Fruit fly (Drosophila melanogaster) whole organism, adult: ENCODE data around the gene TfIIEalpha.

Experiments
- CG11617 ChIP-seq: fragments of 200-800 bp; sonication (Bioruptor generic); optimal IDR thresholded peaks from 2 replicates; lab custom pipeline; 2017; ENCODE audit warnings: mild to moderate bottlenecking, missing biosample characterization, missing genetic modification reagents, missing genetic modification characterization
- CG12768 ChIP-seq: fragments of 200-800 bp; sonication (Bioruptor generic); optimal IDR thresholded peaks from 2 replicates; lab custom pipeline; 2017; ENCODE audit warnings: missing biosample characterization, missing genetic modification characterization, mild to moderate bottlenecking, moderate library complexity, missing genetic modification reagents
- CG14711 ChIP-seq: fragments of 200-800 bp; sonication (Bioruptor generic); optimal IDR thresholded peaks from 2 replicates; lab custom pipeline; 2018; ENCODE audit warnings: missing biosample characterization, mild to moderate bottlenecking, missing genetic modification characterization, moderate library complexity
- CG1620 ChIP-seq: fragments of 200-800 bp; sonication (Bioruptor generic); optimal IDR thresholded peaks from 2 replicates; lab custom pipeline; 2016; ENCODE audit warnings: missing biosample characterization, missing genetic modification characterization
- CG33017 ChIP-seq: fragments of 200-800 bp; sonication (Bioruptor generic); optimal IDR thresholded peaks from 2 replicates; lab custom pipeline; 2018; ENCODE audit warnings: missing biosample characterization, mild to moderate bottlenecking, missing genetic modification characterization, moderate library complexity
- CG5204 ChIP-seq: fragments of 200-800 bp; sonication (Bioruptor generic); optimal IDR thresholded peaks from 2 replicates; lab custom pipeline; 2016; ENCODE audit warnings: missing biosample characterization, missing genetic modification characterization
- CG7045 ChIP-seq: fragments of 200-800 bp; sonication (Bioruptor generic); optimal IDR thresholded peaks from 2 replicates; lab custom pipeline; 2017; ENCODE audit warnings: missing biosample characterization, mild to moderate bottlenecking, missing genetic modification characterization
- CG7101 ChIP-seq: fragments of 200-800 bp; sonication (Bioruptor generic); optimal IDR thresholded peaks from 2 replicates; lab custom pipeline; 2018; ENCODE audit warnings: missing biosample characterization, mild to moderate bottlenecking, missing genetic modification characterization, moderate library complexity
- Clk ChIP-seq: fragments of 200-800 bp; sonication (Bioruptor generic); optimal IDR thresholded peaks from 2 replicates; lab custom pipeline; 2017; ENCODE audit warnings: missing biosample characterization, missing genetic modification characterization
- Crg-1 ChIP-seq: fragments of 200-800 bp; sonication (Bioruptor generic); optimal IDR thresholded peaks from 2 replicates; lab custom pipeline; 2016; ENCODE audit warnings: missing biosample characterization, missing genetic modification characterization
- Hr96 ChIP-seq: fragments of 200-800 bp; sonication (Bioruptor generic); optimal IDR thresholded peaks from 2 replicates; lab custom pipeline; 2016; ENCODE audit warnings: missing biosample characterization, missing genetic modification characterization
- Mnt ChIP-seq: fragments of 200-800 bp; sonication (Bioruptor generic); optimal IDR thresholded peaks from 2 replicates; lab custom pipeline; 2016; ENCODE audit warnings: missing biosample characterization, mild to moderate bottlenecking, missing genetic modification characterization
- bab1 ChIP-seq: fragments of 200-800 bp; sonication (Bioruptor generic); optimal IDR thresholded peaks from 3 replicates; lab custom pipeline; 2019; ENCODE audit warnings: missing biosample characterization, mild to moderate bottlenecking, missing genetic modification characterization, moderate library complexity
- cic ChIP-seq: fragments of 200-800 bp; sonication (Bioruptor generic); optimal IDR thresholded peaks from 2 replicates; lab custom pipeline; 2017; ENCODE audit warnings: missing biosample characterization, mild to moderate bottlenecking, missing genetic modification characterization, moderate library complexity
- cnc ChIP-seq, 2 experiments: fragments of >200 bp; optimal IDR thresholded peaks; 2 replicates each; lab custom pipeline; 2017
- kay ChIP-seq: fragments of 200-800 bp; sonication (Bioruptor generic); peaks from one replicate; lab custom pipeline; 2016; ENCODE audit warnings: missing biosample characterization, missing genetic modification characterization, borderline replicate concordance
- ovo ChIP-seq: fragments of 200-800 bp; sonication (Bioruptor generic); optimal IDR thresholded peaks from 2 replicates; lab custom pipeline; 2016; ENCODE audit warnings: missing biosample characterization, missing genetic modification characterization
- pad ChIP-seq: fragments of 200-800 bp; sonication (Bioruptor generic); optimal IDR thresholded peaks from 3 replicates; lab custom pipeline; 2017; ENCODE audit warnings: missing biosample characterization, missing genetic modification characterization, mild to moderate bottlenecking, moderate library complexity, missing genetic modification reagents
- tj ChIP-seq: fragments of 200-800 bp; sonication (Bioruptor generic); optimal IDR thresholded peaks from 3 replicates; lab custom pipeline; 2017; ENCODE audit warnings: missing biosample characterization, mild to moderate bottlenecking, missing genetic modification characterization, moderate library complexity
- toe ChIP-seq: fragments of 200-800 bp; sonication (Bioruptor generic); optimal IDR thresholded peaks from 2 replicates; lab custom pipeline; 2016; ENCODE audit warnings: missing biosample characterization, missing genetic modification characterization

TfIIEalpha gene

DNA sequence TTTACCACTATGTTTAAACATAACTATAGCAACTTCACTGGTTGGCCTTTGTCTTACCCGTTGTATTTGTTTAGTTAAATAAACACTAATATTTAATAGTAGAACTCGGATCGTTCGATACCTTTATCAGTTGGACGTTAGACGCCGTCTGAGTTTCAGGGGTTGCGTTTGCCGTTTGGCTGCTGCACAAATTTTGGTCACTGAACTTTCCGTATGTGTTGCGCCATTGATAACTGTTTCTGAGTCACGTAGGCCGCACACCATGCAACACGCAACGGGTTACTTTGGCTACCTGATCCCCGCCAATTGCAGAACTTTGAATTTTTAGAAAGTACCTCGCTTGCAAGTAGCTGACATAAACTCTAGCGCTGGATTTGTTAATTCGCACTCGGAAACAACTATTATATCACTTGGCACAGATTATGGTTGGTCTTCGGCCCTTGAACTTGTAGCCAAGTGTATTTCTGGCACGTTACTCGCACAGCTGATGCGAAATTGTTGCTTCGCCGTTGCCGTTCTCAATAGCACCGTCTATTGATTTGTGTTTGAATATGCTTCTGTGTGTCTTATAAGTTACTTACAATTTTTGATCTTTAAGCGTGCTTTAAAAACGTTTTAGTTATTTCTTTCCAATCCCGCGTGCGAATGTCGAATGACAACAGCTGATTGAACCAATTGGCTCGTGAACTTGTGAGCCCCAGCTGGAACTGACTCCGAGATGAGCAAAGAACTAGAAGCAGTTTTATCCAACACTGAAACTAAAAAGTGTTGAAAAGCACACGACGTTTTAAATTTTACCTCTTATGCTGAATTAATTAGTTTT, 14.7 kb downstream of the TfIIEalpha start, which contains the start of gene Dph1:
TSS of gene Dph1 (minus strand) at position 670 of the 823 bp plus-strand sequence.
- TF ChIP-seq kay (peak; percentile 57), CG12768 (GFP tag; lab: Kevin White, UChicago) (peak; percentile 54), cic (GFP tag; lab: Kevin White, UChicago) (peak; percentile 70), cnc (optimal IDR thresholded peaks at IDR 0.05; lab: Kevin White, UChicago) (no peak), pad (GFP tag; lab: Kevin White, UChicago) (peak; percentile 62), Mnt (GFP tag; lab: Kevin White, UChicago) (peak; percentile 95), CG33017 (tag; lab: Kevin White, UChicago) (peak; percentile 11), CG14711 (tag; lab: Kevin White, UChicago) (peak; percentile 40), Hr96 (GFP tag; lab: Kevin White, UChicago) (peak; percentile 71), CG1620 (GFP tag; lab: Kevin White, UChicago) (peak; percentile 64), bab1 (GFP tag; lab: Kevin White, UChicago) (peak; percentile 79), CG5204 (GFP tag; lab: Kevin White, UChicago) (no peak), CG7101 (peak; percentile 63), tj (GFP tag; lab: Kevin White, UChicago) (peak; percentile 53), Crg-1 (peak; percentile 88), ovo (GFP tag; lab: Kevin White, UChicago) (peak; percentile 8), CG7045 (GFP tag; lab: Kevin White, UChicago) (peak; percentile 79), toe (GFP tag; lab: Kevin White, UChicago) (no peak), CG11617 (GFP tag; lab: Kevin White, UChicago) (peak; percentile 76), Clk (GFP tag; lab: Kevin White, UChicago) (peak; percentile 44)

- TF ChIP-seq cnc (optimal IDR thresholded peaks at IDR 0.05; lab: Kevin White, UChicago), result no peak
- TF ChIP-seq CG7045 (GFP tag; lab: Kevin White, UChicago), result no peak
Measured at dm6 chr3L:11699163-11699562, 17.3 kb downstream of the TfIIEalpha start, which contains the start of gene Dnai2. Dnai2 (minus strand) TSS chr3L:11699263.

DNA sequence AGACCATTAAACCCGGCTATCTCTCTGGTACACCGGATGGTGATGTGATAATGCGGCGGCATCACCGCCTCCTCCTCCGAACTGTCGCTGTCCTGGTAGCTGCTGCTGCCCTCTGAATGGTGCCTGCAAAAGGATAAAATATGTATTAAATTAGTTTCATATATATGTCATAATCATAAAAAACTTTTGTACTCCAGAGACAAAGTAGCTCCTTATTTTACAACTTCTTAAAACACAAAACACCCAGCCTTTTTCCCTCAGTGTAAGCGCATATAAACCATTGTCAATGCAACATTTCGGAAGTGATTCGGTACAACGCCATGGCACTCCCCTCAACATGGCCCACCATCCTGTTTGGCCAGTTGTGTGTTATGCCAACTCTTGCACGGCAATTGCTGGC, 19.8 kb downstream of the TfIIEalpha start:
- TF ChIP-seq cic (GFP tag; lab: Kevin White, UChicago), result no peak
- TF ChIP-seq ovo (GFP tag; lab: Kevin White, UChicago), result no peak
- no peak for TF ChIP-seq Mnt (GFP tag; lab: Kevin White, UChicago)
- TF ChIP-seq Crg-1, result no peak
- no peak for TF ChIP-seq CG11617 (GFP tag; lab: Kevin White, UChicago)
- no peak for TF ChIP-seq Clk (GFP tag; lab: Kevin White, UChicago)

- TF ChIP-seq kay (no peak), CG14711 (tag; lab: Kevin White, UChicago) (no peak), cic (GFP tag; lab: Kevin White, UChicago) (no peak), CG12768 (GFP tag; lab: Kevin White, UChicago) (no peak), Mnt (GFP tag; lab: Kevin White, UChicago) (no peak), tj (GFP tag; lab: Kevin White, UChicago) (no peak), pad (GFP tag; lab: Kevin White, UChicago) (no peak), ovo (GFP tag; lab: Kevin White, UChicago) (no peak), bab1 (GFP tag; lab: Kevin White, UChicago) (no peak)
Measured at dm6 chr3L:11703579-11703978, 21.7 kb downstream of the TfIIEalpha start.

- TF ChIP-seq toe (GFP tag; lab: Kevin White, UChicago) (no peak), cnc (optimal IDR thresholded peaks at IDR 0.05; lab: Kevin White, UChicago) (no peak), tj (GFP tag; lab: Kevin White, UChicago) (no peak), bab1 (GFP tag; lab: Kevin White, UChicago) (no peak), kay (no peak), CG1620 (GFP tag; lab: Kevin White, UChicago) (no peak), Clk (GFP tag; lab: Kevin White, UChicago) (no peak), Hr96 (GFP tag; lab: Kevin White, UChicago) (no peak), Crg-1 (no peak), pad (GFP tag; lab: Kevin White, UChicago) (no peak), CG12768 (GFP tag; lab: Kevin White, UChicago) (no peak), ovo (GFP tag; lab: Kevin White, UChicago) (no peak)
Measured at dm6 chr3L:11704902-11705546, 23.2 kb downstream of the TfIIEalpha start.

- peak; percentile 73 for TF ChIP-seq cic (GFP tag; lab: Kevin White, UChicago)
- no peak for TF ChIP-seq tj (GFP tag; lab: Kevin White, UChicago)
- TF ChIP-seq CG11617 (GFP tag; lab: Kevin White, UChicago), result peak; percentile 35
- TF ChIP-seq Mnt (GFP tag; lab: Kevin White, UChicago), result no peak
- TF ChIP-seq CG12768 (GFP tag; lab: Kevin White, UChicago), result peak; percentile 54
- peak; percentile 77 for TF ChIP-seq bab1 (GFP tag; lab: Kevin White, UChicago)
- peak; percentile 69 for TF ChIP-seq pad (GFP tag; lab: Kevin White, UChicago)
Measured at dm6 chr3L:11707978-11708632, 26.3 kb downstream of the TfIIEalpha start, which contains the start of gene CG11658. CG11658 (minus strand) TSS chr3L:11708553.
